Fruit fly (Drosophila melanogaster) whole organism, embryonic: Measurements from ENCODE around the gene CG31454.

Experiments used
- Adf1 ChIP-seq: fragments of 200-800 bp; sonication (Bioruptor generic); IDR thresholded peaks from 2 replicates; pipeline ENCODE4 v1.3.6; 2022; ENCODE audit warnings: missing biosample characterization, missing genetic modification characterization
- Antp ChIP-seq: fragments of 200-800 bp; sonication (Bioruptor generic); optimal IDR thresholded peaks from 3 replicates; lab custom pipeline; 2016; ENCODE audit warnings: missing biosample characterization, missing genetic modification characterization
- Atf6 ChIP-seq: fragments of 200-800 bp; sonication (Bioruptor generic); IDR thresholded peaks from 2 replicates; pipeline ENCODE4 v1.3.6; 2022; ENCODE audit warnings: missing biosample characterization, missing genetic modification characterization
- BEAF-32 ChIP-seq: fragments of 200-800 bp; sonication (Bioruptor generic); optimal IDR thresholded peaks from 3 replicates; lab custom pipeline; 2017; ENCODE audit warnings: missing biosample characterization, missing genetic modification characterization, mild to moderate bottlenecking, moderate library complexity, missing genetic modification reagents
- CG12942 ChIP-seq: fragments of 200-800 bp; sonication (Bioruptor generic); optimal IDR thresholded peaks from 3 replicates; lab custom pipeline; 2016; ENCODE audit warnings: missing biosample characterization, missing genetic modification characterization
- CG13123 ChIP-seq: fragments of 200-800 bp; sonication (Bioruptor generic); optimal IDR thresholded peaks from 2 replicates; lab custom pipeline; 2016; ENCODE audit warnings: missing biosample characterization, missing genetic modification characterization
- CG15269 ChIP-seq: fragments of 200-800 bp; sonication (Bioruptor generic); optimal IDR thresholded peaks from 2 replicates; lab custom pipeline; 2018; ENCODE audit warnings: missing biosample characterization, mild to moderate bottlenecking, missing genetic modification characterization, moderate library complexity
- CG15514 ChIP-seq: fragments of 200-800 bp; sonication (Bioruptor generic); optimal IDR thresholded peaks from 3 replicates; lab custom pipeline; 2017; ENCODE audit warnings: missing biosample characterization, missing genetic modification characterization, mild to moderate bottlenecking, moderate library complexity, missing genetic modification reagents
- CG1602 ChIP-seq: fragments of 200-800 bp; sonication (Bioruptor generic); optimal IDR thresholded peaks from 3 replicates; lab custom pipeline; 2016; ENCODE audit warnings: missing biosample characterization, missing genetic modification characterization
- CG16779 ChIP-seq: fragments of 200-800 bp; sonication (Bioruptor generic); IDR thresholded peaks from 2 replicates; pipeline ENCODE4 v1.3.6; 2022; ENCODE audit warnings: missing biosample characterization, missing genetic modification characterization
- CG16813 ChIP-seq: fragments of 200-800 bp; sonication (Bioruptor generic); IDR thresholded peaks from 3 replicates; pipeline ENCODE4 v1.3.6; 2022; ENCODE audit warnings: missing biosample characterization, missing genetic modification characterization; ENCODE audit not compliant: partially characterized antibody
- CG17359 ChIP-seq: fragments of 200-800 bp; sonication (Bioruptor generic); optimal IDR thresholded peaks from 3 replicates; lab custom pipeline; 2018; ENCODE audit warnings: missing biosample characterization, mild to moderate bottlenecking, missing genetic modification characterization, moderate library complexity
- CG18619 ChIP-seq: fragments of 200-800 bp; sonication (Bioruptor generic); optimal IDR thresholded peaks from 3 replicates; lab custom pipeline; 2017; ENCODE audit warnings: missing biosample characterization, mild to moderate bottlenecking, missing genetic modification characterization
- CG2712 ChIP-seq: fragments of 200-800 bp; optimal IDR thresholded peaks from 3 replicates; lab custom pipeline; 2019; ENCODE audit warnings: missing biosample characterization, mild to moderate bottlenecking, missing genetic modification characterization, moderate library complexity
- CG31224 ChIP-seq: fragments of 200-800 bp; sonication (Bioruptor generic); IDR thresholded peaks from 2 replicates; pipeline ENCODE4 v1.3.6; 2022; ENCODE audit warnings: missing biosample characterization, missing genetic modification characterization
- CG32532 ChIP-seq: fragments of 200-800 bp; sonication (Bioruptor generic); IDR thresholded peaks from 2 replicates; pipeline ENCODE4 v1.3.6; 2022; ENCODE audit warnings: missing biosample characterization, missing genetic modification characterization
- CG3281 ChIP-seq: fragments of 200-800 bp; sonication (Bioruptor generic); optimal IDR thresholded peaks from 3 replicates; lab custom pipeline; 2017; ENCODE audit warnings: missing biosample characterization, mild to moderate bottlenecking, missing genetic modification characterization
- CG34224 ChIP-seq: fragments of 200-800 bp; sonication (Bioruptor generic); IDR thresholded peaks from 3 replicates; pipeline ENCODE4 v1.3.6; 2022; ENCODE audit warnings: missing biosample characterization, missing genetic modification characterization; ENCODE audit not compliant: partially characterized antibody
- CG4360 ChIP-seq: fragments of 200-800 bp; sonication (Bioruptor generic); IDR thresholded peaks from 2 replicates; pipeline ENCODE4 v1.3.6; 2022; ENCODE audit warnings: missing biosample characterization, missing genetic modification characterization
- CG6683 ChIP-seq: fragments of 200-800 bp; sonication (Bioruptor generic); optimal IDR thresholded peaks from 2 replicates; lab custom pipeline; 2017; ENCODE audit warnings: missing biosample characterization, mild to moderate bottlenecking, missing genetic modification characterization, missing genetic modification reagents
- CG9932 ChIP-seq: fragments of 200-800 bp; sonication (Bioruptor generic); IDR thresholded peaks from 2 replicates; pipeline ENCODE4 v1.3.6; 2022; ENCODE audit warnings: missing biosample characterization, missing genetic modification characterization
- CHES-1-like ChIP-seq: fragments of 200-800 bp; sonication (Bioruptor generic); optimal IDR thresholded peaks from 2 replicates; lab custom pipeline; 2016; ENCODE audit warnings: missing biosample characterization, missing genetic modification characterization
- Camta ChIP-seq: fragments of 200-800 bp; sonication (Bioruptor generic); optimal IDR thresholded peaks from 2 replicates; lab custom pipeline; 2016; ENCODE audit warnings: missing biosample characterization, missing genetic modification characterization
- CoRest ChIP-seq: fragments of 200-800 bp; sonication (Bioruptor generic); optimal IDR thresholded peaks from 3 replicates; lab custom pipeline; 2018; ENCODE audit warnings: missing biosample characterization, mild to moderate bottlenecking, missing genetic modification characterization, moderate library complexity
- CrebB ChIP-seq: fragments of 200-800 bp; sonication (Bioruptor generic); optimal IDR thresholded peaks from 3 replicates; lab custom pipeline; 2018; ENCODE audit warnings: missing biosample characterization, mild to moderate bottlenecking, missing genetic modification characterization
- ERR ChIP-seq: fragments of 200-800 bp; sonication (Bioruptor generic); optimal IDR thresholded peaks from 2 replicates; lab custom pipeline; 2016; ENCODE audit warnings: missing biosample characterization, missing genetic modification characterization
- Hr78 ChIP-seq, 2 experiments: fragments of 200-800 bp in 1 of 2; fragments of >200 bp in 1 of 2; sonication (Bioruptor generic) in 1 of 2; optimal IDR thresholded peaks; 2 replicates each; lab custom pipeline; 2017 to 2019; ENCODE audit warnings: missing biosample characterization in 2 of 2, missing genetic modification characterization in 2 of 2, mild to moderate bottlenecking in 1 of 2, moderate library complexity in 1 of 2
- MBD-R2 ChIP-seq: fragments of 200-800 bp; sonication (Bioruptor generic); IDR thresholded peaks from 2 replicates; pipeline ENCODE4 v1.3.6; 2022; ENCODE audit warnings: missing biosample characterization, missing genetic modification characterization
- Mad ChIP-seq: fragments of 200-800 bp; sonication (Bioruptor generic); optimal IDR thresholded peaks from 2 replicates; lab custom pipeline; 2016; ENCODE audit warnings: missing biosample characterization, missing genetic modification characterization
- PHDP ChIP-seq: fragments of 200-800 bp; sonication (Bioruptor generic); optimal IDR thresholded peaks from 3 replicates; lab custom pipeline; 2018; ENCODE audit warnings: missing biosample characterization, mild to moderate bottlenecking, missing genetic modification characterization, moderate library complexity
- Side ChIP-seq: fragments of 200-800 bp; sonication (Bioruptor generic); optimal IDR thresholded peaks from 2 replicates; lab custom pipeline; 2016; ENCODE audit warnings: missing biosample characterization, missing genetic modification characterization
- Sry-δ ChIP-seq: fragments of 200-800 bp; sonication (Bioruptor generic); optimal IDR thresholded peaks from 2 replicates; lab custom pipeline; 2016; ENCODE audit warnings: missing biosample characterization, missing genetic modification characterization
- Tbp ChIP-seq: fragments of >200 bp; optimal IDR thresholded peaks from 2 replicates; lab custom pipeline; 2018; ENCODE audit warnings: missing biosample characterization, missing genetic modification characterization
- ab ChIP-seq: fragments of 200-800 bp; sonication (Bioruptor generic); optimal IDR thresholded peaks from 2 replicates; lab custom pipeline; 2016; ENCODE audit warnings: missing biosample characterization, missing genetic modification characterization
- ac ChIP-seq: fragments of 200-800 bp; sonication (Bioruptor generic); optimal IDR thresholded peaks from 3 replicates; lab custom pipeline; 2017; ENCODE audit warnings: missing biosample characterization, mild to moderate bottlenecking, missing genetic modification characterization
- cad ChIP-seq: fragments of >200 bp; optimal IDR thresholded peaks from 2 replicates; lab custom pipeline; 2017; ENCODE audit warnings: missing biosample characterization, missing genetic modification characterization
- disco-r ChIP-seq: fragments of 200-800 bp; sonication (Bioruptor generic); optimal IDR thresholded peaks from 2 replicates; lab custom pipeline; 2016; ENCODE audit warnings: missing biosample characterization, missing genetic modification characterization
- en ChIP-seq: fragments of 200-800 bp; sonication (Bioruptor generic); optimal IDR thresholded peaks from 2 replicates; lab custom pipeline; 2016; ENCODE audit warnings: missing biosample characterization, missing genetic modification characterization
- esg ChIP-seq: fragments of 200-800 bp; sonication (Bioruptor generic); conservative IDR thresholded peaks from 2 replicates; pipeline ENCODE4 v1.3.6; 2022; ENCODE audit warnings: missing biosample characterization, missing genetic modification characterization
- ftz-f1 ChIP-seq: fragments of 200-800 bp; sonication (Bioruptor generic); optimal IDR thresholded peaks from 2 replicates; lab custom pipeline; 2016; ENCODE audit warnings: missing biosample characterization, missing genetic modification characterization
- mam ChIP-seq: fragments of 200-800 bp; sonication (Bioruptor generic); optimal IDR thresholded peaks from 3 replicates; lab custom pipeline; 2016; ENCODE audit warnings: missing biosample characterization, missing genetic modification characterization
- nom ChIP-seq: fragments of 200-800 bp; sonication (Bioruptor generic); optimal IDR thresholded peaks from 2 replicates; lab custom pipeline; 2017; ENCODE audit warnings: missing biosample characterization, missing genetic modification characterization, mild to moderate bottlenecking, moderate library complexity, missing genetic modification reagents
- pan ChIP-seq, 4 experiments: fragments of >200 bp in 3 of 4; fragments of 200-800 bp in 1 of 4; sonication (Bioruptor generic) in 1 of 4; optimal IDR thresholded peaks in 3 of 4; IDR thresholded peaks in 1 of 4; 2 replicates each; pipeline versions ENCODE4 v1.3.6 to Lab custom; 2017 to 2022; ENCODE audit warnings: missing biosample characterization in 2 of 4, missing genetic modification characterization in 2 of 4, mixed read lengths in 1 of 4
- pho ChIP-seq: fragments of 200-800 bp; sonication (Bioruptor generic); optimal IDR thresholded peaks from 2 replicates; lab custom pipeline; 2016; ENCODE audit warnings: missing biosample characterization, missing genetic modification characterization
- pzg ChIP-seq: fragments of 200-800 bp; sonication (Bioruptor generic); optimal IDR thresholded peaks from 3 replicates; lab custom pipeline; 2018; ENCODE audit warnings: missing biosample characterization, mild to moderate bottlenecking, missing genetic modification characterization, moderate library complexity
- scrt ChIP-seq: fragments of 200-800 bp; sonication (Bioruptor generic); optimal IDR thresholded peaks from 2 replicates; lab custom pipeline; 2018; ENCODE audit warnings: missing biosample characterization, mild to moderate bottlenecking, missing genetic modification characterization, moderate library complexity
- seq ChIP-seq: fragments of 200-800 bp; sonication (Bioruptor generic); IDR thresholded peaks from 2 replicates; pipeline ENCODE4 v1.3.6; 2022; ENCODE audit warnings: missing biosample characterization, missing genetic modification characterization
- sug ChIP-seq: fragments of 200-800 bp; optimal IDR thresholded peaks from 2 replicates; lab custom pipeline; 2019; ENCODE audit warnings: missing biosample characterization, mild to moderate bottlenecking, missing genetic modification characterization, moderate library complexity
- tio ChIP-seq: fragments of 200-800 bp; sonication (Bioruptor generic); optimal IDR thresholded peaks from 2 replicates; lab custom pipeline; 2017; ENCODE audit warnings: missing biosample characterization, missing genetic modification characterization, inconsistent platforms
- trem ChIP-seq: fragments of 200-800 bp; optimal IDR thresholded peaks from 3 replicates; lab custom pipeline; 2019; ENCODE audit warnings: missing biosample characterization, mild to moderate bottlenecking, missing genetic modification characterization, moderate library complexity

Gene CG31454

DNA sequence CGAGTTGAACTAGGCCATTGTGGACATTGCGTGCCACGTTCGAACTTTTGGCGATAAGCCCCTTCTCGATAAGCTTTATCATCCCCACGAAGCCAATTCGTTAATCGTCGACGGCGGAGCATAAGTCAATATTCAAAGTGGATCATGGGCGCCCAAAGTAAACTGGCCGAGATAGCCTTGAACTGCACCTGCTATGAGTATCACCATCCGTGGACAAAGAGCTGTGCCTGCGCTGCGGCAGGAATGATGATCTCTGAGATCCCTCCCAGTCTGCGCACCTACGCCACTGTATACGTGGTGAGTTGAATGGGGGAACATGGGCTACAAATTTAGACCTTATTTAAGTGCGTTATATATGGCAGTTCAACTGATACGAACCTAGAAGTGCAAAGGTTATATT is 2.8 kb downstream of the CG31454 start (continued):
- TF ChIP-seq CG6683, result no peak
- TF ChIP-seq seq (GFP tag; lab: Robert Waterston, UW), result no peak
- peak; percentile 42; the same call in 1 of the 2 replicates for TF ChIP-seq Atf6 (GFP tag; lab: Robert Waterston, UW)
- TF ChIP-seq CG16779 (GFP tag; lab: Robert Waterston, UW), result no peak
- peak; percentile 19 for TF ChIP-seq ftz-f1 (GFP tag; lab: Kevin White, UChicago)
- 0 out of 2 replicates have a peak, but pooled peaks have one; percentile 5 for TF ChIP-seq esg (GFP tag; lab: Robert Waterston, UW)
- no peak for TF ChIP-seq Camta (GFP tag; lab: Kevin White, UChicago)
- no peak for TF ChIP-seq trem (tag; lab: Kevin White, UChicago)
- TF ChIP-seq CrebB (tag; lab: Kevin White, UChicago), result no peak
- no peak for TF ChIP-seq en (GFP tag; lab: Kevin White, UChicago)
- TF ChIP-seq CG34224, result no peak
- no peak for TF ChIP-seq cad (GFP tag; lab: Kevin White, UChicago)
- no peak for TF ChIP-seq BEAF-32 (GFP tag; lab: Kevin White, UChicago)
- no peak for TF ChIP-seq MBD-R2 (GFP tag; lab: Robert Waterston, UW)
- TF ChIP-seq CHES-1-like (GFP tag; lab: Kevin White, UChicago), result no peak
- TF ChIP-seq CG1602 (GFP tag; lab: Kevin White, UChicago), result no peak
- TF ChIP-seq mam (GFP tag; lab: Kevin White, UChicago), result peak; percentile 44
- peak; percentile 11 for TF ChIP-seq CoRest
- no peak for TF ChIP-seq disco-r (GFP tag; lab: Kevin White, UChicago)
- peak; percentile 47; the same call in 1 of the 2 replicates for TF ChIP-seq CG9932
- TF ChIP-seq CG18619, result no peak
- TF ChIP-seq PHDP (tag; lab: Kevin White, UChicago), result peak; percentile 28
- TF ChIP-seq CG4360 (GFP tag; lab: Robert Waterston, UW), result no peak
- peak; percentile 27 for TF ChIP-seq CG15269 (tag; lab: Kevin White, UChicago)
- no peak for TF ChIP-seq CG13123 (GFP tag; lab: Kevin White, UChicago)
- TF ChIP-seq Tbp, result no peak
- TF ChIP-seq pho (GFP tag; lab: Kevin White, UChicago), result no peak
- TF ChIP-seq CG12942 (GFP tag; lab: Kevin White, UChicago), result peak; percentile 8
- peak; percentile 41 for TF ChIP-seq Antp (GFP tag; lab: Kevin White, UChicago)
- TF ChIP-seq tio (GFP tag; lab: Kevin White, UChicago), result no peak
- no peak for TF ChIP-seq nom (GFP tag; lab: Kevin White, UChicago)
- TF ChIP-seq Adf1 (GFP tag; lab: Robert Waterston, UW), result peak; percentile 16; the same call in 1 of the 2 replicates
- TF ChIP-seq CG3281, result peak; percentile 2
- peak; percentile 20 for TF ChIP-seq CG15514 (GFP tag; lab: Kevin White, UChicago)
- no peak for TF ChIP-seq Mad (GFP tag; lab: Kevin White, UChicago)
- TF ChIP-seq ERR, result no peak
- peak; percentile 51; the same call in 1 of the 2 replicates for TF ChIP-seq CG32532 (GFP tag; lab: Robert Waterston, UW)
- TF ChIP-seq ac (GFP tag; lab: Kevin White, UChicago), result no peak
- no peak for TF ChIP-seq Sry-δ (GFP tag; lab: Kevin White, UChicago)
- TF ChIP-seq CG2712 (tag; lab: Kevin White, UChicago), result no peak
- no peak for TF ChIP-seq CG16813 (GFP tag; lab: Robert Waterston, UW)
- TF ChIP-seq ab, result no peak
- peak; percentile 13 for TF ChIP-seq sug (tag; lab: Kevin White, UChicago)
- TF ChIP-seq pzg, result no peak
- no peak for TF ChIP-seq scrt (GFP tag; lab: Kevin White, UChicago)
- TF ChIP-seq pan (optimal IDR thresholded peaks at IDR 0.05; lab: Kevin White, UChicago), result no peak
- TF ChIP-seq pan (GFP tag; optimal IDR thresholded peaks at IDR 0.05 in 1 of 2, IDR thresholded peaks at IDR 0.05 in 1 of 2), result peak in 1 of 2 experiments; percentile 62
- peak in 1 of 2 experiments; percentile 50 for TF ChIP-seq Hr78 (GFP tag; optimal IDR thresholded peaks at IDR 0.05; lab: Kevin White, UChicago)
- peak; percentile 36 for TF ChIP-seq CG17359 (tag; lab: Kevin White, UChicago)
- TF ChIP-seq CG31224 (GFP tag; lab: Robert Waterston, UW), result 0 out of 2 replicates have a peak, but pooled peaks have one; percentile 18
- TF ChIP-seq Side, result peak; percentile 13
